Worm (Caenorhabditis elegans) whole organism, L1 larva: Measurements from ENCODE around the gene F45D3.4.
A peak's percentile ranks its signal among the peaks of the same experiment; 100 is the strongest.

Source experiments
- C04F5.9 ChIP-seq: sonication (generic microtip); optimal IDR thresholded peaks from 2 replicates; lab custom pipeline; 2016; ENCODE audit warnings: missing genetic modification characterization, missing compliant biosample characterization
- C16A3.4 ChIP-seq: fragments of 150-350 bp; optimal IDR thresholded peaks from 2 replicates; lab custom pipeline; 2014; ENCODE audit warnings: missing biosample characterization, missing genetic modification characterization
- C34B4.2 ChIP-seq: sonication (generic microtip); optimal IDR thresholded peaks from 2 replicates; lab custom pipeline; 2017; ENCODE audit warnings: mild to moderate bottlenecking, missing genetic modification characterization, missing compliant biosample characterization
- F16B12.6 ChIP-seq: fragments of 150-350 bp; optimal IDR thresholded peaks from 2 replicates; lab custom pipeline; 2014; ENCODE audit warnings: missing biosample characterization, missing genetic modification characterization
- Y116A8C.19 ChIP-seq: sonication (generic microtip); optimal IDR thresholded peaks from 2 replicates; lab custom pipeline; 2016; ENCODE audit warnings: missing compliant biosample characterization, missing genetic modification characterization, borderline replicate concordance
- aly-2 ChIP-seq: fragments of 150-350 bp; optimal IDR thresholded peaks from 2 replicates; lab custom pipeline; 2014; ENCODE audit warnings: missing biosample characterization, missing genetic modification characterization
- ama-1 ChIP-seq: fragments of 150-350 bp; optimal IDR thresholded peaks from 2 replicates; lab custom pipeline; 2014
- blmp-1 ChIP-seq: fragments of 150-350 bp; optimal IDR thresholded peaks from 2 replicates; lab custom pipeline; 2014; ENCODE audit warnings: missing biosample characterization, missing genetic modification characterization
- ceh-63 ChIP-seq: fragments of 200-800 bp; sonication (Bioruptor generic); optimal IDR thresholded peaks from 2 replicates; lab custom pipeline; 2018; ENCODE audit warnings: mild to moderate bottlenecking, missing genetic modification characterization, missing compliant biosample characterization
- ceh-8 ChIP-seq: fragments of 200-800 bp; sonication (Bioruptor generic); optimal IDR thresholded peaks from 2 replicates; lab custom pipeline; 2018; ENCODE audit warnings: mild to moderate bottlenecking, missing genetic modification characterization, moderate library complexity, missing compliant biosample characterization
- ceh-82 ChIP-seq, 3 experiments: fragments of 150-350 bp in 1 of 3; sonication (generic microtip) in 2 of 3; optimal IDR thresholded peaks; 2 replicates each; lab custom pipeline; 2014 to 2017; ENCODE audit warnings: missing biosample characterization in 3 of 3, missing genetic modification characterization in 3 of 3
- ceh-88 ChIP-seq: fragments of 200-800 bp; sonication (Bioruptor generic); IDR thresholded peaks from 2 replicates; pipeline ENCODE4 v1.3.6; 2022; ENCODE audit warnings: missing genetic modification characterization, missing compliant biosample characterization
- dsc-1 ChIP-seq: sonication (generic microtip); optimal IDR thresholded peaks from 2 replicates; lab custom pipeline; 2016; ENCODE audit warnings: mild to moderate bottlenecking, missing genetic modification characterization, missing compliant biosample characterization
- efl-1 ChIP-seq, 4 experiments: fragments of 150-350 bp; optimal IDR thresholded peaks in 3 of 4; peaks in 1 of 4; 1 replicate in 1 of 4; 2 replicates in 3 of 4; lab custom pipeline; 2014; ENCODE audit warnings: missing biosample characterization in 2 of 4, missing genetic modification characterization in 2 of 4, missing genetic modification reagents in 2 of 4
- efl-3 ChIP-seq: fragments of 200-800 bp; sonication (Bioruptor generic); optimal IDR thresholded peaks from 2 replicates; lab custom pipeline; 2018; ENCODE audit warnings: mild to moderate bottlenecking, missing genetic modification characterization, missing compliant biosample characterization
- egl-13 ChIP-seq: sonication (generic microtip); optimal IDR thresholded peaks from 2 replicates; lab custom pipeline; 2016; ENCODE audit warnings: missing genotype, missing genetic modification reagents, missing genetic modification characterization, missing compliant biosample characterization
- egl-27 ChIP-seq, 2 experiments: fragments of 150-350 bp in 1 of 2; sonication (generic microtip); optimal IDR thresholded peaks; 3 replicates each; lab custom pipeline; 2017 to 2018; ENCODE audit warnings: missing biosample characterization in 2 of 2, missing genetic modification characterization in 2 of 2, missing genetic modification reagents in 2 of 2
- elt-3 ChIP-seq, 6 experiments: fragments of 150-350 bp in 1 of 6; sonication (generic microtip); optimal IDR thresholded peaks; 2 replicates each; lab custom pipeline; 2017 to 2018; ENCODE audit warnings: missing biosample characterization in 6 of 6, missing genetic modification characterization in 6 of 6, inconsistent platforms in 1 of 6
- fkh-10 ChIP-seq: sonication (generic microtip); optimal IDR thresholded peaks from 2 replicates; lab custom pipeline; 2017; ENCODE audit warnings: missing biosample characterization, missing genetic modification reagents, missing genetic modification characterization
- fkh-4 ChIP-seq: sonication (generic microtip); optimal IDR thresholded peaks from 2 replicates; lab custom pipeline; 2016; ENCODE audit warnings: missing compliant biosample characterization, missing genetic modification characterization, borderline replicate concordance
- fos-1 ChIP-seq: fragments of 150-350 bp; optimal IDR thresholded peaks from 2 replicates; lab custom pipeline; 2014; ENCODE audit warnings: missing biosample characterization, missing genetic modification characterization
- grh-1 ChIP-seq: fragments of 200-800 bp; sonication (Bioruptor generic); IDR thresholded peaks from 2 replicates; pipeline ENCODE4 v1.3.6; 2022; ENCODE audit warnings: missing genetic modification reagents, missing genetic modification characterization, missing compliant biosample characterization
- hlh-17 ChIP-seq: fragments of 200-800 bp; sonication (Bioruptor generic); optimal IDR thresholded peaks from 2 replicates; lab custom pipeline; 2018; ENCODE audit warnings: missing genetic modification characterization, mild to moderate bottlenecking, missing compliant biosample characterization, moderate library complexity, borderline replicate concordance
- hlh-4 ChIP-seq: sonication (generic microtip); optimal IDR thresholded peaks from 2 replicates; lab custom pipeline; 2016; ENCODE audit warnings: mild to moderate bottlenecking, missing genetic modification characterization, missing compliant biosample characterization
- hpl-2 ChIP-seq: fragments of 150-350 bp; optimal IDR thresholded peaks from 2 replicates; lab custom pipeline; 2014; ENCODE audit warnings: missing biosample characterization, missing genetic modification reagents, missing genetic modification characterization
- irx-1 ChIP-seq: sonication (generic microtip); optimal IDR thresholded peaks from 2 replicates; lab custom pipeline; 2016; ENCODE audit warnings: missing genetic modification characterization, missing compliant biosample characterization
- lin-13 ChIP-seq: fragments of 150-350 bp; optimal IDR thresholded peaks from 2 replicates; lab custom pipeline; 2014; ENCODE audit warnings: missing biosample characterization, missing genetic modification reagents, missing genetic modification characterization
- lin-39 ChIP-seq: fragments of 150-350 bp; optimal IDR thresholded peaks from 2 replicates; lab custom pipeline; 2014; ENCODE audit warnings: missing biosample characterization, missing genetic modification reagents, missing genetic modification characterization
- lsy-2 ChIP-seq, 2 experiments: fragments of 150-350 bp; optimal IDR thresholded peaks; 2 replicates each; lab custom pipeline; 2014; ENCODE audit warnings: missing biosample characterization in 2 of 2, missing genetic modification characterization in 2 of 2
- mdl-1 ChIP-seq, 2 experiments: fragments of 150-350 bp; optimal IDR thresholded peaks; 2 replicates each; lab custom pipeline; 2014 to 2017; ENCODE audit warnings: missing biosample characterization in 2 of 2, missing genetic modification characterization in 2 of 2, inconsistent platforms in 1 of 2
- mef-2 ChIP-seq: fragments of 150-350 bp; optimal IDR thresholded peaks from 2 replicates; lab custom pipeline; 2014; ENCODE audit warnings: missing biosample characterization, missing genetic modification characterization
- mep-1 ChIP-seq: fragments of 150-350 bp; optimal IDR thresholded peaks from 2 replicates; lab custom pipeline; 2014; ENCODE audit warnings: missing biosample characterization, missing genetic modification characterization
- nhr-19 ChIP-seq: fragments of 200-800 bp; sonication (Bioruptor generic); conservative IDR thresholded peaks from 2 replicates; pipeline ENCODE4 v1.3.6; 2022; ENCODE audit warnings: missing genetic modification characterization, missing compliant biosample characterization
- nhr-20 ChIP-seq: sonication (generic microtip); optimal IDR thresholded peaks from 2 replicates; lab custom pipeline; 2016; ENCODE audit warnings: mild to moderate bottlenecking, missing genetic modification characterization, missing compliant biosample characterization
- nhr-237 ChIP-seq: fragments of 150-350 bp; optimal IDR thresholded peaks from 2 replicates; lab custom pipeline; 2014; ENCODE audit warnings: missing biosample characterization, missing genetic modification characterization
- nhr-28 ChIP-seq: fragments of 150-350 bp; optimal IDR thresholded peaks from 2 replicates; lab custom pipeline; 2014; ENCODE audit warnings: missing biosample characterization, missing genetic modification characterization
- nhr-71 ChIP-seq: sonication (generic microtip); optimal IDR thresholded peaks from 2 replicates; lab custom pipeline; 2016; ENCODE audit warnings: mild to moderate bottlenecking, missing genetic modification characterization, moderate library complexity, missing compliant biosample characterization
- nhr-84 ChIP-seq: sonication (generic microtip); optimal IDR thresholded peaks from 2 replicates; lab custom pipeline; 2017; ENCODE audit warnings: missing biosample characterization, missing genetic modification characterization
- nhr-90 ChIP-seq: sonication (generic microtip); optimal IDR thresholded peaks from 2 replicates; lab custom pipeline; 2016; ENCODE audit warnings: mild to moderate bottlenecking, missing genetic modification characterization, missing compliant biosample characterization; ENCODE audit not compliant: poor library complexity
- pag-3 ChIP-seq: sonication (generic microtip); optimal IDR thresholded peaks from 2 replicates; lab custom pipeline; 2017; ENCODE audit warnings: missing genetic modification characterization, mild to moderate bottlenecking, missing compliant biosample characterization, antibody characterized with exemption, borderline replicate concordance; ENCODE audit not compliant: insufficient read depth
- pax-3 ChIP-seq: fragments of 200-800 bp; sonication (Bioruptor generic); optimal IDR thresholded peaks from 2 replicates; lab custom pipeline; 2018; ENCODE audit warnings: mild to moderate bottlenecking, missing genetic modification characterization, moderate library complexity, missing compliant biosample characterization
- pqm-1 ChIP-seq: sonication (generic microtip); optimal IDR thresholded peaks from 3 replicates; lab custom pipeline; 2017; ENCODE audit warnings: missing biosample characterization, missing genetic modification characterization
- skn-1 ChIP-seq: fragments of 150-350 bp; optimal IDR thresholded peaks from 2 replicates; lab custom pipeline; 2014; ENCODE audit warnings: missing biosample characterization, missing genetic modification characterization
- snpc-4 ChIP-seq: fragments of 150-350 bp; optimal IDR thresholded peaks from 2 replicates; lab custom pipeline; 2014; ENCODE audit warnings: missing biosample characterization, missing genetic modification characterization
- sox-4 ChIP-seq: sonication (generic microtip); optimal IDR thresholded peaks from 2 replicates; lab custom pipeline; 2016; ENCODE audit warnings: missing genetic modification characterization, missing compliant biosample characterization
- sup-37 ChIP-seq: fragments of 200-800 bp; sonication (Bioruptor generic); optimal IDR thresholded peaks from 2 replicates; lab custom pipeline; 2018; ENCODE audit warnings: mild to moderate bottlenecking, missing genetic modification characterization, missing compliant biosample characterization
- swsn-7 ChIP-seq: sonication (generic microtip); optimal IDR thresholded peaks from 2 replicates; lab custom pipeline; 2016; ENCODE audit warnings: missing genetic modification characterization, missing compliant biosample characterization
- tbx-2 ChIP-seq: sonication (generic microtip); optimal IDR thresholded peaks from 2 replicates; lab custom pipeline; 2016; ENCODE audit warnings: missing genetic modification characterization, missing compliant biosample characterization
- tlp-1 ChIP-seq: fragments of 150-350 bp; optimal IDR thresholded peaks from 2 replicates; lab custom pipeline; 2014; ENCODE audit warnings: missing biosample characterization, missing genetic modification characterization
- unc-30 ChIP-seq: sonication (generic microtip); optimal IDR thresholded peaks from 2 replicates; lab custom pipeline; 2017; ENCODE audit warnings: missing biosample characterization, missing genetic modification characterization
- unc-86 ChIP-seq: sonication (generic microtip); optimal IDR thresholded peaks from 2 replicates; lab custom pipeline; 2016; ENCODE audit warnings: missing genetic modification characterization, missing compliant biosample characterization
- vab-15 ChIP-seq: sonication (generic microtip); optimal IDR thresholded peaks from 2 replicates; lab custom pipeline; 2017; ENCODE audit warnings: missing genotype, mild to moderate bottlenecking, missing genetic modification characterization, missing compliant biosample characterization
- zag-1 ChIP-seq: fragments of 150-350 bp; optimal IDR thresholded peaks from 2 replicates; lab custom pipeline; 2014; ENCODE audit warnings: missing biosample characterization, missing genetic modification characterization
- ztf-4 ChIP-seq: fragments of 150-350 bp; optimal IDR thresholded peaks from 2 replicates; lab custom pipeline; 2014; ENCODE audit warnings: missing biosample characterization, missing genetic modification characterization

The F45D3.4 gene

ce11 chrV:12518770-12519169, 34.2 kb downstream of the F45D3.4 start:
- TF ChIP-seq nhr-90 (tag; lab: Kevin White, UChicago), result no peak
- no peak for TF ChIP-seq dsc-1 (tag; lab: Kevin White, UChicago)
- TF ChIP-seq zag-1, result no peak
- no peak for TF ChIP-seq Y116A8C.19 (tag; lab: Kevin White, UChicago)
- TF ChIP-seq ceh-82 (tag; optimal IDR thresholded peaks at IDR 0.05; lab: Kevin White, UChicago), result no peak
- TF ChIP-seq egl-13 (tag; lab: Kevin White, UChicago), result no peak
- TF ChIP-seq tlp-1 (tag; lab: Kevin White, UChicago), result no peak
- no peak for TF ChIP-seq nhr-28 (tag; lab: Kevin White, UChicago)
- TF ChIP-seq fos-1 (tag; lab: Kevin White, UChicago), result no peak
- TF ChIP-seq lin-13 (GFP tag; lab: Kevin White, UChicago), result no peak
- TF ChIP-seq egl-27 (tag; optimal IDR thresholded peaks at IDR 0.05; lab: Kevin White, UChicago), result no peak
- TF ChIP-seq efl-1 (optimal IDR thresholded peaks at IDR 0.05; lab: Kevin White, UChicago), result no peak
- no peak for TF ChIP-seq efl-1 (GFP tag; optimal IDR thresholded peaks at IDR 0.05 in 1 of 2; lab: Kevin White, UChicago)
- TF ChIP-seq unc-30 (tag; lab: Kevin White, UChicago), result no peak
- TF ChIP-seq nhr-19 (GFP tag; lab: Robert Waterston, UW), result peak; percentile 62
- no peak for TF ChIP-seq nhr-237
- TF ChIP-seq mdl-1 (tag; optimal IDR thresholded peaks at IDR 0.05; lab: Kevin White, UChicago), result no peak
- TF ChIP-seq snpc-4, result no peak
- TF ChIP-seq C34B4.2 (tag; lab: Kevin White, UChicago), result no peak
- TF ChIP-seq sox-4 (tag; lab: Kevin White, UChicago), result no peak
- no peak for TF ChIP-seq hlh-4
- no peak for TF ChIP-seq F16B12.6 (tag; lab: Kevin White, UChicago)
- TF ChIP-seq pag-3, result peak; percentile 3
- TF ChIP-seq nhr-20 (tag; lab: Kevin White, UChicago), result peak; percentile 71
- TF ChIP-seq elt-3 (tag; optimal IDR thresholded peaks at IDR 0.05; lab: Kevin White, UChicago), result no peak
- TF ChIP-seq unc-86 (tag; lab: Kevin White, UChicago), result no peak
- TF ChIP-seq lsy-2 (tag; optimal IDR thresholded peaks at IDR 0.05; lab: Kevin White, UChicago), result peak; percentile 45 to 53
- TF ChIP-seq tbx-2, result peak; percentile 5
- TF ChIP-seq ceh-8 (GFP tag; lab: Kevin White, UChicago), result no peak
- no peak for TF ChIP-seq aly-2 (tag; lab: Kevin White, UChicago)
- TF ChIP-seq mep-1 (tag; lab: Kevin White, UChicago), result peak; percentile 30
- no peak for TF ChIP-seq mef-2 (tag; lab: Kevin White, UChicago)
- peak; percentile 50 for TF ChIP-seq vab-15 (tag; lab: Kevin White, UChicago)
- TF ChIP-seq ceh-88, result no peak
- no peak for TF ChIP-seq ceh-63 (GFP tag; lab: Kevin White, UChicago)
- TF ChIP-seq sup-37, result no peak
- TF ChIP-seq skn-1 (tag; lab: Kevin White, UChicago), result no peak
- TF ChIP-seq C04F5.9, result no peak
- no peak for TF ChIP-seq ama-1
- TF ChIP-seq nhr-71, result peak; percentile 91
- no peak for TF ChIP-seq fkh-10 (GFP tag; lab: Kevin White, UChicago)
- TF ChIP-seq hlh-17 (GFP tag; lab: Kevin White, UChicago), result no peak
- TF ChIP-seq C16A3.4 (tag; lab: Kevin White, UChicago), result no peak
- no peak for TF ChIP-seq blmp-1 (tag; lab: Kevin White, UChicago)
- no peak for TF ChIP-seq nhr-84 (tag; lab: Kevin White, UChicago)
- no peak for TF ChIP-seq efl-3 (GFP tag; lab: Kevin White, UChicago)
- peak; percentile 36 for TF ChIP-seq lin-39 (tag; lab: Kevin White, UChicago)
- TF ChIP-seq grh-1, result no peak
- no peak for TF ChIP-seq pqm-1 (tag; lab: Kevin White, UChicago)
- peak; percentile 37 for TF ChIP-seq ztf-4 (tag; lab: Kevin White, UChicago)
- TF ChIP-seq irx-1 (tag; lab: Kevin White, UChicago), result no peak
- TF ChIP-seq fkh-4 (tag; lab: Kevin White, UChicago), result no peak
- peak; percentile 21 for TF ChIP-seq pax-3 (tag; lab: Kevin White, UChicago)
- TF ChIP-seq hpl-2 (GFP tag; lab: Kevin White, UChicago), result no peak
- peak; percentile 45 for TF ChIP-seq swsn-7 (tag; lab: Kevin White, UChicago)
